Comparison of ENCODE assay signal across 3 worm cellular contexts in genomic region chrV:14003587-14004156, ce11.
TF ChIP-seq lines count a peak whose summit lies in the region.

No protein-coding gene starts in this region.

TF ChIP-seq in whole organism, L1 larva, 84 proteins besides CTCF, POLR2A, EP300 and RAD21 (continued from another document):
- TF ChIP-seq sox-4 (tag; optimal IDR thresholded peaks at IDR 0.05; lab: Kevin White, UChicago) (no peak), unc-98 (GFP tag; IDR thresholded peaks at IDR 0.05; lab: Robert Waterston, UW) (no peak), F16B12.6 (tag; optimal IDR thresholded peaks at IDR 0.05; lab: Kevin White, UChicago) (no peak), unc-130 (tag; optimal IDR thresholded peaks at IDR 0.05; lab: Kevin White, UChicago) (peak; percentile 4), lin-14 (GFP tag; optimal IDR thresholded peaks at IDR 0.05; lab: Kevin White, UChicago) (peak; percentile 70), nhr-76 (tag; optimal IDR thresholded peaks at IDR 0.05; lab: Kevin White, UChicago) (no peak), lin-13 (GFP tag; optimal IDR thresholded peaks at IDR 0.05; lab: Kevin White, UChicago) (no peak), lin-15B (tag; optimal IDR thresholded peaks at IDR 0.05; lab: Kevin White, UChicago) (no peak), snu-23 (GFP tag; optimal IDR thresholded peaks at IDR 0.05; lab: Kevin White, UChicago) (peak; percentile 1), alr-1 (tag; optimal IDR thresholded peaks at IDR 0.05; lab: Kevin White, UChicago; ENCODE audit: borderline replicate concordance) (no peak), fkh-8 (tag; optimal IDR thresholded peaks at IDR 0.05; lab: Kevin White, UChicago) (no peak), grh-1 (GFP tag; IDR thresholded peaks at IDR 0.05; lab: Robert Waterston, UW) (no peak), mep-1 (tag; optimal IDR thresholded peaks at IDR 0.05; lab: Kevin White, UChicago) (peak; percentile 14), ztf-4 (tag; optimal IDR thresholded peaks at IDR 0.05; lab: Kevin White, UChicago) (no peak), dsc-1 (tag; optimal IDR thresholded peaks at IDR 0.05; lab: Kevin White, UChicago) (peak; percentile 39), nhr-19 (GFP tag; conservative IDR thresholded peaks at IDR 0.05; lab: Robert Waterston, UW) (peak; percentile 22), egl-27 (tag; optimal IDR thresholded peaks at IDR 0.05; lab: Kevin White, UChicago) (no peak), ztf-11 (tag; optimal IDR thresholded peaks at IDR 0.05; lab: Kevin White, UChicago) (no peak), unc-62 (GFP tag; optimal IDR thresholded peaks at IDR 0.05; lab: Kevin White, UChicago) (no peak), mef-2 (tag; optimal IDR thresholded peaks at IDR 0.05; lab: Kevin White, UChicago) (no peak), snpc-4 (tag; optimal IDR thresholded peaks at IDR 0.05; lab: Kevin White, UChicago) (no peak), Y116A8C.19 (tag; optimal IDR thresholded peaks at IDR 0.05; lab: Kevin White, UChicago; ENCODE audit: borderline replicate concordance) (no peak), sup-37 (GFP tag; optimal IDR thresholded peaks at IDR 0.05; lab: Kevin White, UChicago) (no peak), swsn-7 (tag; optimal IDR thresholded peaks at IDR 0.05; lab: Kevin White, UChicago) (no peak), hlh-4 (tag; optimal IDR thresholded peaks at IDR 0.05; lab: Kevin White, UChicago) (no peak), nhr-85 (tag; lab: Kevin White, UChicago) (no peak)

TF ChIP-seq in whole organism, L2 larva, 48 proteins besides CTCF, POLR2A, EP300 and RAD21 (continued from another document):
- TF ChIP-seq dmd-4 (tag; optimal IDR thresholded peaks at IDR 0.05; lab: Kevin White, UChicago) (no peak), nhr-23 (tag; optimal IDR thresholded peaks at IDR 0.05; lab: Kevin White, UChicago) (no peak), lin-13 (GFP tag; optimal IDR thresholded peaks at IDR 0.05; lab: Kevin White, UChicago) (no peak), ceh-82 (tag; optimal IDR thresholded peaks at IDR 0.05; lab: Kevin White, UChicago) (no peak), blmp-1 (tag; optimal IDR thresholded peaks at IDR 0.05; lab: Kevin White, UChicago; ENCODE audit: insufficient read depth) (no peak), nhr-25 (tag; optimal IDR thresholded peaks at IDR 0.05; lab: Kevin White, UChicago) (no peak), nhr-6 (tag; optimal IDR thresholded peaks at IDR 0.05; lab: Kevin White, UChicago) (no peak), nhr-10 (tag; optimal IDR thresholded peaks at IDR 0.05; lab: Kevin White, UChicago) (no peak), mab-5 (tag; optimal IDR thresholded peaks at IDR 0.05; lab: Kevin White, UChicago) (no peak), fos-1 (tag; optimal IDR thresholded peaks at IDR 0.05; lab: Kevin White, UChicago) (no peak), zag-1 (tag; optimal IDR thresholded peaks at IDR 0.05; lab: Kevin White, UChicago) (peak; percentile 17), lin-11 (tag; optimal IDR thresholded peaks at IDR 0.05; lab: Kevin White, UChicago) (no peak), unc-55 (GFP tag; optimal IDR thresholded peaks at IDR 0.05; lab: Kevin White, UChicago) (peak; percentile 68), ZK546.5 (tag; optimal IDR thresholded peaks at IDR 0.05; lab: Kevin White, UChicago) (no peak), crh-2 (tag; optimal IDR thresholded peaks at IDR 0.05; lab: Kevin White, UChicago) (no peak), ama-1 (optimal IDR thresholded peaks at IDR 0.05; lab: Kevin White, UChicago) (no peak), nhr-12 (tag; optimal IDR thresholded peaks at IDR 0.05; lab: Kevin White, UChicago) (no peak), gmeb-1 (tag; optimal IDR thresholded peaks at IDR 0.05; lab: Kevin White, UChicago) (no peak), ztf-1 (GFP tag; conservative IDR thresholded peaks at IDR 0.05; lab: Robert Waterston, UW) (no peak), lin-39 (tag; optimal IDR thresholded peaks at IDR 0.05; lab: Kevin White, UChicago) (no peak), egl-27 (tag; optimal IDR thresholded peaks at IDR 0.05; lab: Kevin White, UChicago) (no peak), F13H6.1 (tag; optimal IDR thresholded peaks at IDR 0.05; lab: Kevin White, UChicago) (peak; percentile 34), unc-39 (tag; optimal IDR thresholded peaks at IDR 0.05; lab: Kevin White, UChicago) (no peak), mbf-1 (tag; optimal IDR thresholded peaks at IDR 0.05; lab: Kevin White, UChicago) (no peak), elt-1 (tag; optimal IDR thresholded peaks at IDR 0.05; lab: Kevin White, UChicago) (no peak), nhr-237 (tag; optimal IDR thresholded peaks at IDR 0.05; lab: Kevin White, UChicago) (no peak), skn-1 (tag; optimal IDR thresholded peaks at IDR 0.05; lab: Kevin White, UChicago) (no peak), Y55F3AM.14 (GFP tag; optimal IDR thresholded peaks at IDR 0.05; lab: Kevin White, UChicago) (no peak), nhr-129 (tag; optimal IDR thresholded peaks at IDR 0.05; lab: Kevin White, UChicago) (peak; percentile 76), sma-9 (GFP tag; optimal IDR thresholded peaks at IDR 0.05; lab: Kevin White, UChicago) (peak; percentile 1), sma-9 (tag; optimal IDR thresholded peaks at IDR 0.05; lab: Kevin White, UChicago) (no peak), mdl-1 (tag; optimal IDR thresholded peaks at IDR 0.05; lab: Kevin White, UChicago) (no peak), aly-2 (tag; optimal IDR thresholded peaks at IDR 0.05; lab: Kevin White, UChicago) (no peak)

TF ChIP-seq in whole organism, L4 larva, 104 proteins besides CTCF, POLR2A, EP300 and RAD21 (continued from another document):
- TF ChIP-seq F10B5.3 (tag; optimal IDR thresholded peaks at IDR 0.05; lab: Kevin White, UChicago) (no peak), lir-3 (tag; optimal IDR thresholded peaks at IDR 0.05; lab: Kevin White, UChicago) (no peak), nhr-48 (tag; optimal IDR thresholded peaks at IDR 0.05; lab: Kevin White, UChicago) (no peak), zfp-2 (tag; optimal IDR thresholded peaks at IDR 0.05; lab: Kevin White, UChicago) (no peak), gei-8 (GFP tag; optimal IDR thresholded peaks at IDR 0.05; lab: Kevin White, UChicago) (no peak), nhr-6 (tag; optimal IDR thresholded peaks at IDR 0.05; lab: Kevin White, UChicago) (no peak), unc-62 (GFP tag; optimal IDR thresholded peaks at IDR 0.05 in 1 of 2; lab: Kevin White, UChicago) (peak in 1 of 2 experiments; percentile 72), unc-62 (tag; optimal IDR thresholded peaks at IDR 0.05; lab: Kevin White, UChicago) (no peak), egl-43 (GFP tag; IDR thresholded peaks at IDR 0.05; lab: Robert Waterston, UW) (no peak), lim-7 (GFP tag; IDR thresholded peaks at IDR 0.05; lab: Robert Waterston, UW) (no peak), tag-97 (GFP tag; IDR thresholded peaks at IDR 0.05; lab: Robert Waterston, UW) (no peak), ceh-32 (tag; optimal IDR thresholded peaks at IDR 0.05; lab: Kevin White, UChicago; ENCODE audit: poor library complexity) (no peak), mep-1 (tag; optimal IDR thresholded peaks at IDR 0.05; lab: Kevin White, UChicago) (peak; percentile 51), mxl-2 (GFP tag; conservative IDR thresholded peaks at IDR 0.05; lab: Robert Waterston, UW) (no peak), F44E2.7 (GFP tag; IDR thresholded peaks at IDR 0.05; lab: Robert Waterston, UW) (no peak), jun-1 (tag; optimal IDR thresholded peaks at IDR 0.05; lab: Kevin White, UChicago) (no peak), Y105C5A.15 (GFP tag; IDR thresholded peaks at IDR 0.05; lab: Robert Waterston, UW) (no peak), R02D3.7 (tag; optimal IDR thresholded peaks at IDR 0.05; lab: Kevin White, UChicago) (no peak), daf-16 (GFP tag; optimal IDR thresholded peaks at IDR 0.05; lab: Kevin White, UChicago) (peak in 1 of 2 experiments; percentile 41), daf-16 (tag; optimal IDR thresholded peaks at IDR 0.05; lab: Kevin White, UChicago) (no peak), T26A8.4 (GFP tag; IDR thresholded peaks at IDR 0.05; lab: Robert Waterston, UW) (no peak), dpl-1 (GFP tag; optimal IDR thresholded peaks at IDR 0.05; lab: Kevin White, UChicago) (no peak), madf-5 (GFP tag; IDR thresholded peaks at IDR 0.05; lab: Robert Waterston, UW) (no peak), sdz-12 (GFP tag; optimal IDR thresholded peaks at IDR 0.05; lab: Kevin White, UChicago) (no peak), ceh-82 (tag; optimal IDR thresholded peaks at IDR 0.05; lab: Kevin White, UChicago) (no peak), cey-2 (tag; optimal IDR thresholded peaks at IDR 0.05; lab: Kevin White, UChicago; ENCODE audit: borderline replicate concordance, insufficient read depth) (no peak), ama-1 (optimal IDR thresholded peaks at IDR 0.05; lab: Kevin White, UChicago) (no peak), mes-2 (tag; optimal IDR thresholded peaks at IDR 0.05; lab: Kevin White, UChicago; ENCODE audit: poor library complexity, severe bottlenecking) (no peak), F26F4.8 (GFP tag; conservative IDR thresholded peaks at IDR 0.05; lab: Robert Waterston, UW) (no peak), spr-3 (GFP tag; optimal IDR thresholded peaks at IDR 0.05; lab: Kevin White, UChicago) (no peak), T20F7.1 (GFP tag; optimal IDR thresholded peaks at IDR 0.05; lab: Kevin White, UChicago) (no peak), rbr-2 (tag; optimal IDR thresholded peaks at IDR 0.05; lab: Kevin White, UChicago) (peak; percentile 18), Y5F2A.4 (GFP tag; optimal IDR thresholded peaks at IDR 0.05; lab: Kevin White, UChicago) (no peak), unc-39 (tag; optimal IDR thresholded peaks at IDR 0.05; lab: Kevin White, UChicago) (no peak), D1046.2 (GFP tag; IDR thresholded peaks at IDR 0.05; lab: Robert Waterston, UW) (no peak), nhr-25 (tag; optimal IDR thresholded peaks at IDR 0.05; lab: Kevin White, UChicago; ENCODE audit: borderline replicate concordance, insufficient read depth) (no peak), ces-1 (GFP tag; optimal IDR thresholded peaks at IDR 0.05; lab: Kevin White, UChicago) (no peak), lin-1 (GFP tag; IDR thresholded peaks at IDR 0.05; lab: Robert Waterston, UW) (no peak), nhr-102 (tag; optimal IDR thresholded peaks at IDR 0.05; lab: Kevin White, UChicago) (no peak), lsy-2 (tag; optimal IDR thresholded peaks at IDR 0.05; lab: Kevin White, UChicago) (peak in 1 of 2 experiments; percentile 2), nhr-77 (tag; optimal IDR thresholded peaks at IDR 0.05; lab: Kevin White, UChicago) (no peak), daf-19 (GFP tag; conservative IDR thresholded peaks at IDR 0.05; lab: Robert Waterston, UW) (no peak), dmd-6 (GFP tag; IDR thresholded peaks at IDR 0.05; lab: Robert Waterston, UW) (no peak), dmd-9 (GFP tag; IDR thresholded peaks at IDR 0.05; lab: Robert Waterston, UW) (no peak), hlh-30 (tag; optimal IDR thresholded peaks at IDR 0.05; lab: Kevin White, UChicago; ENCODE audit: insufficient read depth) (peak; percentile 30), tra-1 (GFP tag; IDR thresholded peaks at IDR 0.05; lab: Robert Waterston, UW) (peak; percentile 14; the same call in 1 of the 2 replicates), lin-15B (tag; optimal IDR thresholded peaks at IDR 0.05; lab: Kevin White, UChicago) (no peak), egl-27 (tag; optimal IDR thresholded peaks at IDR 0.05; lab: Kevin White, UChicago) (no peak), pqm-1 (tag; optimal IDR thresholded peaks at IDR 0.05; lab: Kevin White, UChicago) (no peak), skn-1 (tag; optimal IDR thresholded peaks at IDR 0.05; lab: Kevin White, UChicago) (no peak), pha-4 (GFP tag; IDR thresholded peaks at IDR 0.05; lab: Robert Waterston, UW) (no peak), pha-4 (tag; optimal IDR thresholded peaks at IDR 0.05; lab: Kevin White, UChicago) (no peak), snpc-4 (tag; optimal IDR thresholded peaks at IDR 0.05; lab: Kevin White, UChicago) (no peak), mxl-3 (GFP tag; optimal IDR thresholded peaks at IDR 0.05; lab: Kevin White, UChicago) (no peak), hmg-1.1 (GFP tag; IDR thresholded peaks at IDR 0.05; lab: Robert Waterston, UW) (no peak), saeg-2 (GFP tag; IDR thresholded peaks at IDR 0.05; lab: Robert Waterston, UW) (no peak), duxl-1 (tag; optimal IDR thresholded peaks at IDR 0.05; lab: Kevin White, UChicago; ENCODE audit: poor library complexity) (no peak), ceh-44 (GFP tag; IDR thresholded peaks at IDR 0.05; lab: Robert Waterston, UW) (no peak), ceh-62 (tag; optimal IDR thresholded peaks at IDR 0.05; lab: Kevin White, UChicago) (no peak), aha-1 (tag; lab: Kevin White, UChicago) (peak; percentile 49), php-3 (GFP tag; IDR thresholded peaks at IDR 0.05; lab: Robert Waterston, UW) (no peak), hif-1 (tag; optimal IDR thresholded peaks at IDR 0.05; lab: Kevin White, UChicago) (peak in 1 of 2 experiments; percentile 89), madf-9 (GFP tag; conservative IDR thresholded peaks at IDR 0.05; lab: Robert Waterston, UW) (no peak), zip-11 (GFP tag; IDR thresholded peaks at IDR 0.05; lab: Robert Waterston, UW) (no peak), lin-39 (tag; optimal IDR thresholded peaks at IDR 0.05; lab: Kevin White, UChicago) (no peak), nhr-41 (GFP tag; IDR thresholded peaks at IDR 0.05; lab: Robert Waterston, UW) (no peak), spr-1 (tag; optimal IDR thresholded peaks at IDR 0.05; lab: Kevin White, UChicago) (no peak), lin-13 (GFP tag; optimal IDR thresholded peaks at IDR 0.05; lab: Kevin White, UChicago) (no peak), ceh-20 (GFP tag; IDR thresholded peaks at IDR 0.05; lab: Robert Waterston, UW) (peak; percentile 35; the same call in 1 of the 2 replicates), F37D6.2 (tag; optimal IDR thresholded peaks at IDR 0.05; lab: Kevin White, UChicago) (no peak), mdl-1 (tag; optimal IDR thresholded peaks at IDR 0.05; lab: Kevin White, UChicago) (no peak), zfp-3 (GFP tag; conservative IDR thresholded peaks at IDR 0.05; lab: Robert Waterston, UW) (no peak), arid-1 (GFP tag; conservative IDR thresholded peaks at IDR 0.05; lab: Robert Waterston, UW) (no peak), F49E8.2 (tag; optimal IDR thresholded peaks at IDR 0.05; lab: Kevin White, UChicago; ENCODE audit: borderline replicate concordance) (no peak), Y75B8A.6 (GFP tag; IDR thresholded peaks at IDR 0.05; lab: Robert Waterston, UW) (no peak), nhr-237 (tag; optimal IDR thresholded peaks at IDR 0.05; lab: Kevin White, UChicago) (no peak), nhr-28 (tag; optimal IDR thresholded peaks at IDR 0.05; lab: Kevin White, UChicago) (no peak), attf-4 (tag; optimal IDR thresholded peaks at IDR 0.05; lab: Kevin White, UChicago) (no peak)
